Worm (Caenorhabditis elegans) whole organism, early embryonic: Measurements from ENCODE around the gene Y55H10A.2.
"Not testable (repeated sequence)": the region's sequence is repeated elsewhere in the genome, so short reads cannot be mapped to it uniquely, and the experiment has no call there.

Experiments used
- ama-1 ChIP-seq: fragments of 150-350 bp; optimal IDR thresholded peaks from 2 replicates; lab custom pipeline; 2014
- ceh-36 ChIP-seq: sonication (generic microtip); optimal IDR thresholded peaks from 2 replicates; lab custom pipeline; 2016; ENCODE audit warnings: missing genetic modification characterization, inconsistent platforms, missing compliant biosample characterization
- flt-1 ChIP-seq: fragments of 200-800 bp; sonication (Bioruptor generic); IDR thresholded peaks from 2 replicates; pipeline ENCODE4 v1.3.6; 2022; ENCODE audit warnings: missing genetic modification characterization, missing compliant biosample characterization
- hmg-4 ChIP-seq: fragments of 200-800 bp; sonication (Bioruptor generic); optimal IDR thresholded peaks from 2 replicates; lab custom pipeline; 2018; ENCODE audit warnings: mild to moderate bottlenecking, missing genetic modification characterization, missing compliant biosample characterization
- pes-1 ChIP-seq: fragments of 200-800 bp; sonication (Bioruptor generic); IDR thresholded peaks from 2 replicates; pipeline ENCODE4 v1.3.6; 2022; ENCODE audit warnings: missing genetic modification reagents, missing genetic modification characterization, missing compliant biosample characterization

DNA sequence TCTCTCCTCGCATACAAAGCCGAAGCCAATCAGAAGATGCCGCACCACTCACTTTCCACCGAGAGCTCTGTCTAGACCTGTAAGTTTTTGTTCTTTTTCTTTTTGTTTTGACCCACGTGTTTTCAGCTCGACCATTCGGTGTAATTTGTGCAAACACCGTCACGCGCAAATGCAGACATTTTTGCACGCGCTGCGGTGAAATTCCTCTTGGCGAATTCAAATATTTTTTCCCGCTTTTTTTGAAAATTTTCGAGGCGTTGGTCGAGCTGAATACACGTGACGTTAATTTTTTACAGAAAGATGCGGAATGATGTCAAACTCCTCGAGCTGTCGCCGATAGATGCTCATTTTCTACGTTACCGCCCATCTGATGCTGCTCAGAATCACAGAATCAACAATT is 30.7 kb downstream of the Y55H10A.2 start, which contains the start of gene C04C3.4:
- TF ChIP-seq pes-1; flt-1 (GFP tag; lab: Robert Waterston, UW); hmg-4 (GFP tag; lab: Kevin White, UChicago); ama-1; ceh-36 (tag; lab: Kevin White, UChicago): not testable (repeated sequence)
